Fruit fly (Drosophila melanogaster): ENCODE data around the gene CG17147.

The CG17147 gene

DNA sequence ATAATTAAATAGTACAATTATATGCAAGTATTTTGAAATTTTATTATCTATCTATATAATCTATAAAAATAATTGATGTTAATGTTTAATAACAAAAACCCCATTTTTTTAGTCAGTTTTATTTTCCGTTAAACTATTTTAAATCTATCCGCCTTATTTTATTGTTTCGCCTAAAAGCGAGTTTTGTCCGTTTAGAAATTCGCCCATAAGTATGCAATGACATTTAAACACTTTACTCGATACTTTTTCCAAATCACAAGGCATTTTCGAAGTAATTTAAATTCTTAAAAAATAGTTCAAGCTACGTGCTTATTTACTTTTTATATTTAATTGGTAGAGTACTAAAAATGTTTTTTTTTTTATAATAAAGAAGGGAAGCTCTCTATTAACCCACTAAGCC lies 2.8 kb upstream of the CG17147 start (continued):
- no peak for TF ChIP-seq CG31365 (tag; optimal IDR thresholded peaks at IDR 0.05)
- TF ChIP-seq Myb (GFP tag; optimal IDR thresholded peaks at IDR 0.05), result peak; percentile 84
- no peak for TF ChIP-seq tll (GFP tag; optimal IDR thresholded peaks at IDR 0.05)
- TF ChIP-seq scrt (GFP tag; optimal IDR thresholded peaks at IDR 0.05), result no peak
- TF ChIP-seq CG33557 (GFP tag; optimal IDR thresholded peaks at IDR 0.05), result no peak
- peak; percentile 67 for TF ChIP-seq CG12155 (GFP tag; optimal IDR thresholded peaks at IDR 0.05)
- TF ChIP-seq CG16863 (GFP tag; optimal IDR thresholded peaks at IDR 0.05), result peak; percentile 55
- TF ChIP-seq CG3995 (GFP tag; optimal IDR thresholded peaks at IDR 0.05), result no peak
- no peak for TF ChIP-seq B-H1 (GFP tag; IDR thresholded peaks at IDR 0.05)
- no peak for TF ChIP-seq CG18262 (tag; optimal IDR thresholded peaks at IDR 0.05)
- peak; percentile 6 for TF ChIP-seq stwl (tag; optimal IDR thresholded peaks at IDR 0.05)

DNA sequence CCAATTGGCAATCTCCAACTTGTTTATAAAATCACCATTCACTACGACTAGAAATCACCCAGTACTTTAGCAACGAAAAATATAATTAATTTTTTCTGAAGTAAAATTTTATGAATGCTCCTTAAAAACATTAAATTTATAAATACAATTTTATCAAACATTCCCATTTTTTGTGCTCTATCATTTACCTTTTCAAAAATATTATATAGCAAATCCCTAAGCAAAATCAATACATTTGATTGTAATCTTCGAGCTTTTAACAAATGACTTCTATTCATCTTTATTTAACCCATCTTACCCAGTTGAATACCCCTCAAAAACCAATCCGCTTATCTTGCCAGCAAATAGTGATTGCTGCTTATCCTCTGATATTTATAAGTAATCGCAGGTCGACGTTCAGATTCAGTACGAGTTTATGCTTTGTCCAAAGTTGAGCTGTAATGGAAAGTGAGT lies 2.3 kb upstream of the CG17147 start, which contains the start of gene CG17145:
Gene CG17145, plus strand, starts transcription at position 403 of the 453 bp plus-strand sequence.
- peak; percentile 26 for TF ChIP-seq HHEX (GFP tag; optimal IDR thresholded peaks at IDR 0.05)
- no peak for TF ChIP-seq CG17612 (GFP tag; IDR thresholded peaks at IDR 0.05)
- TF ChIP-seq row (GFP tag; IDR thresholded peaks at IDR 0.05), result peak; percentile 51; the same call in 2 of the 3 replicates
- TF ChIP-seq CG18599 (GFP tag; optimal IDR thresholded peaks at IDR 0.05), result peak; percentile 52
- TF ChIP-seq Pdp1 (GFP tag; optimal IDR thresholded peaks at IDR 0.05), result no peak
- no peak for TF ChIP-seq wor (GFP tag; IDR thresholded peaks at IDR 0.05)
- no peak for TF ChIP-seq peb (GFP tag; IDR thresholded peaks at IDR 0.05)
- no peak for TF ChIP-seq pfk (GFP tag; optimal IDR thresholded peaks at IDR 0.05)
- TF ChIP-seq CG10209 (GFP tag; optimal IDR thresholded peaks at IDR 0.05), result peak; percentile 24
- peak; percentile 52 for TF ChIP-seq CoRest (tag; optimal IDR thresholded peaks at IDR 0.05)
- TF ChIP-seq CG13624 (GFP tag; optimal IDR thresholded peaks at IDR 0.05), result no peak
- TF ChIP-seq twi (tag; optimal IDR thresholded peaks at IDR 0.05), result no peak
- no peak for TF ChIP-seq Hr3 (GFP tag; optimal IDR thresholded peaks at IDR 0.05)
- peak; percentile 25 for TF ChIP-seq Nf-YC (tag; optimal IDR thresholded peaks at IDR 0.05)
- TF ChIP-seq CG30403 (GFP tag; optimal IDR thresholded peaks at IDR 0.05), result no peak
- no peak for TF ChIP-seq CG18262 (tag; optimal IDR thresholded peaks at IDR 0.05)
- TF ChIP-seq CG15073 (GFP tag; optimal IDR thresholded peaks at IDR 0.05), result no peak
- TF ChIP-seq CG7556 (GFP tag; optimal IDR thresholded peaks at IDR 0.05), result peak; percentile 18
- TF ChIP-seq ap (GFP tag; IDR thresholded peaks at IDR 0.05), result no peak
- TF ChIP-seq sna (GFP tag; IDR thresholded peaks at IDR 0.05; ENCODE audit: partially characterized antibody), result no peak
- peak; percentile 27 for TF ChIP-seq CG15514 (GFP tag; optimal IDR thresholded peaks at IDR 0.05)
- peak; percentile 9 for TF ChIP-seq CG12391 (tag; optimal IDR thresholded peaks at IDR 0.05)
- peak; percentile 39 for TF ChIP-seq CG17385 (GFP tag; optimal IDR thresholded peaks at IDR 0.05)
- TF ChIP-seq TFAM (GFP tag; optimal IDR thresholded peaks at IDR 0.05), result no peak
- TF ChIP-seq Oli (tag; optimal IDR thresholded peaks at IDR 0.05), result peak; percentile 18
- no peak for TF ChIP-seq Dll (GFP tag; IDR thresholded peaks at IDR 0.05; ENCODE audit: partially characterized antibody)
- TF ChIP-seq PHDP (tag; optimal IDR thresholded peaks at IDR 0.05), result peak; percentile 47
- peak; percentile 68 for TF ChIP-seq lab (GFP tag; optimal IDR thresholded peaks at IDR 0.05)
- no peak for TF ChIP-seq gce (GFP tag; IDR thresholded peaks at IDR 0.05)
- TF ChIP-seq CG3281 (GFP tag; optimal IDR thresholded peaks at IDR 0.05), result peak; percentile 68
- no peak for TF ChIP-seq CG12155 (GFP tag; optimal IDR thresholded peaks at IDR 0.05)
- TF ChIP-seq ATbp (GFP tag; optimal IDR thresholded peaks at IDR 0.05), result no peak
- peak; percentile 7 for TF ChIP-seq fd3F (GFP tag; optimal IDR thresholded peaks at IDR 0.05)
- TF ChIP-seq Taf1 (GFP tag; IDR thresholded peaks at IDR 0.05), result no peak
- no peak for TF ChIP-seq HmgD (GFP tag; optimal IDR thresholded peaks at IDR 0.05)
- no peak for TF ChIP-seq Hr39 (optimal IDR thresholded peaks at IDR 0.05)
- no peak for TF ChIP-seq nmo (GFP tag; optimal IDR thresholded peaks at IDR 0.05)
- no peak for TF ChIP-seq CG17568 (GFP tag; optimal IDR thresholded peaks at IDR 0.05)
- no peak for TF ChIP-seq bigmax (GFP tag; optimal IDR thresholded peaks at IDR 0.05)
- peak; percentile 63 for TF ChIP-seq CG2678 (tag; optimal IDR thresholded peaks at IDR 0.05)

Measured in whole organism, embryonic.